Worm (Caenorhabditis elegans) whole organism, young adult: Measurements from ENCODE around the gene B0244.17.

Source experiments
- F37B4.10 ChIP-seq: fragments of 200-800 bp; sonication (Bioruptor generic); IDR thresholded peaks from 2 replicates; pipeline ENCODE4 v1.3.6; 2022; ENCODE audit warnings: missing genetic modification characterization, missing compliant biosample characterization
- sea-2 ChIP-seq: fragments of 200-800 bp; sonication (Bioruptor generic); IDR thresholded peaks from 2 replicates; pipeline ENCODE4 v1.3.6; 2022; ENCODE audit warnings: missing genetic modification characterization, missing compliant biosample characterization
- snpc-4 ChIP-seq, 5 experiments: fragments of 150-350 bp in 1 of 5; sonication (generic microtip) in 4 of 5; optimal IDR thresholded peaks; 2 replicates each; lab custom pipeline; 2014 to 2018; ENCODE audit warnings: missing genetic modification characterization in 5 of 5, missing biosample characterization in 3 of 5, antibody characterized with exemption in 2 of 5, mild to moderate bottlenecking in 2 of 5, missing compliant biosample characterization in 2 of 5, missing genotype in 2 of 5, moderate library complexity in 2 of 5, missing genetic modification reagents in 1 of 5
- tlf-1 ChIP-seq: fragments of 200-800 bp; sonication (Bioruptor generic); optimal IDR thresholded peaks from 2 replicates; lab custom pipeline; 2018; ENCODE audit warnings: mild to moderate bottlenecking, missing genetic modification characterization, missing compliant biosample characterization
- xnd-1 ChIP-seq: sonication (generic microtip); optimal IDR thresholded peaks from 2 replicates; lab custom pipeline; 2016; ENCODE audit warnings: missing genotype, missing genetic modification reagents, missing genetic modification characterization, missing compliant biosample characterization

- TF ChIP-seq snpc-4 (GFP tag; optimal IDR thresholded peaks at IDR 0.05; lab: Kevin White, UChicago) = no peak
- TF ChIP-seq snpc-4 (tag; optimal IDR thresholded peaks at IDR 0.05; lab: Kevin White, UChicago) = no peak
- no peak for TF ChIP-seq tlf-1 (GFP tag; lab: Kevin White, UChicago)
- TF ChIP-seq sea-2 (GFP tag; lab: Robert Waterston, UW) = no peak
- TF ChIP-seq F37B4.10 (GFP tag; lab: Robert Waterston, UW) = no peak
- TF ChIP-seq xnd-1 (tag; lab: Kevin White, UChicago) = no peak
Measured at ce11 chrIII:5693736-5694135, 39.3 kb upstream of the B0244.17 start, which contains the start of gene B0336.13.
